Worm (Caenorhabditis elegans) whole organism, L4 larva: ENCODE data around the gene oac-22.

Source experiments
- hlh-30 ChIP-seq: sonication (generic microtip); optimal IDR thresholded peaks from 2 replicates; lab custom pipeline; 2017; ENCODE audit warnings: antibody characterized with exemption, mild to moderate bottlenecking, missing genetic modification characterization, missing compliant biosample characterization; ENCODE audit not compliant: insufficient read depth
- skn-1 ChIP-seq: fragments of 150-350 bp; optimal IDR thresholded peaks from 2 replicates; lab custom pipeline; 2014; ENCODE audit warnings: missing biosample characterization, missing genetic modification characterization

- TF ChIP-seq skn-1 (tag; lab: Kevin White, UChicago), result no peak
- TF ChIP-seq hlh-30 (tag; lab: Kevin White, UChicago), result no peak
These were observed 22.2 kb downstream of the oac-22 start, which contains the start of the genes F56D6.22 and F56D6.12 for ce11 chrIV:3907506-3908188.
